Worm (Caenorhabditis elegans) whole organism, L2 larva: ENCODE results near the gene C05E4.12.

Experiments used
- fos-1 ChIP-seq: fragments of 150-350 bp; optimal IDR thresholded peaks from 2 replicates; lab custom pipeline; 2014; ENCODE audit warnings: missing biosample characterization, missing genetic modification characterization
- lin-39 ChIP-seq: fragments of 150-350 bp; optimal IDR thresholded peaks from 2 replicates; lab custom pipeline; 2014; ENCODE audit warnings: missing biosample characterization, missing genetic modification reagents, missing genetic modification characterization
- nhr-11 ChIP-seq: fragments of 150-350 bp; optimal IDR thresholded peaks from 2 replicates; lab custom pipeline; 2014; ENCODE audit warnings: missing biosample characterization, missing genetic modification characterization
- nhr-12 ChIP-seq: fragments of 150-350 bp; optimal IDR thresholded peaks from 2 replicates; lab custom pipeline; 2014; ENCODE audit warnings: missing biosample characterization, missing genetic modification characterization
- nhr-6 ChIP-seq: fragments of 150-350 bp; optimal IDR thresholded peaks from 2 replicates; lab custom pipeline; 2014; ENCODE audit warnings: missing biosample characterization, missing genetic modification characterization
- sem-4 ChIP-seq: fragments of 150-350 bp; optimal IDR thresholded peaks from 2 replicates; lab custom pipeline; 2014; ENCODE audit warnings: missing biosample characterization, missing genetic modification reagents, missing genetic modification characterization
- skn-1 ChIP-seq: sonication (generic microtip); optimal IDR thresholded peaks from 2 replicates; lab custom pipeline; 2017; ENCODE audit warnings: missing biosample characterization, missing genetic modification characterization
- sma-9 ChIP-seq, 2 experiments: fragments of 150-350 bp in 1 of 2; sonication (generic microtip) in 1 of 2; optimal IDR thresholded peaks; 2 replicates each; lab custom pipeline; 2014 to 2016; ENCODE audit warnings: missing genetic modification characterization in 2 of 2, mild to moderate bottlenecking in 1 of 2, missing biosample characterization in 1 of 2, missing compliant biosample characterization in 1 of 2, missing genetic modification reagents in 1 of 2, moderate library complexity in 1 of 2
- zag-1 ChIP-seq: fragments of 150-350 bp; optimal IDR thresholded peaks from 2 replicates; lab custom pipeline; 2014; ENCODE audit warnings: missing biosample characterization, missing genetic modification characterization
- ztf-11 ChIP-seq: sonication (generic microtip); optimal IDR thresholded peaks from 2 replicates; lab custom pipeline; 2017; ENCODE audit warnings: missing biosample characterization, missing genetic modification characterization

DNA sequence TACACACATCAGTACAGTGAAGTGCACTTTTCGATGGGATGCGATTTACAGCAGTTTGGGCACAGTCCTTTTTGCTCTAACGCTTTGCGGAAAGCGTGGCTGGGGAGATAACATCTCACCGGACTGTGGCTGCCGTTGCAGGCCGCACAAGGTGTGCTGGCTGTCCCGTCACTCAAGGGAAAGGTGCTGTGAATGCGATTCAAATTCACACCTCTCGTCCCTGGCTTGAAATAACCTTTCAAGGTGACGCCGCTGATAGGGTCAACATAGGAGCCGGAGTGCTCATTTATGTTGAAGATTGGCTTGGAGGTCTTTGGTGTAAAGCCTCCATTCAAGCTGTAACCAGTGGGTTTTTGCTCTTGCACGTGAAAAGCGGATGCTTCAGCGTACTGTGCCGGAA, 32.3 kb upstream of the C05E4.12 start:
- TF ChIP-seq fos-1 (tag; lab: Kevin White, UChicago), result no peak
- TF ChIP-seq nhr-6, result no peak
- TF ChIP-seq sma-9 (GFP tag; optimal IDR thresholded peaks at IDR 0.05; lab: Kevin White, UChicago), result no peak
- no peak for TF ChIP-seq sma-9 (tag; optimal IDR thresholded peaks at IDR 0.05; lab: Kevin White, UChicago)
- no peak for TF ChIP-seq nhr-11 (tag; lab: Kevin White, UChicago)
- no peak for TF ChIP-seq ztf-11 (tag; lab: Kevin White, UChicago)
- TF ChIP-seq lin-39 (tag; lab: Kevin White, UChicago), result no peak
- TF ChIP-seq sem-4 (tag; lab: Kevin White, UChicago), result no peak
- no peak for TF ChIP-seq zag-1 (tag; lab: Kevin White, UChicago)
- TF ChIP-seq nhr-12 (tag; lab: Kevin White, UChicago), result no peak
- TF ChIP-seq skn-1 (tag; lab: Kevin White, UChicago), result no peak
